Worm (Caenorhabditis elegans) whole organism, L2 larva: ENCODE results near the gene str-66.

Experiments
- C34F6.9 ChIP-seq: fragments of 150-350 bp; optimal IDR thresholded peaks from 2 replicates; lab custom pipeline; 2014; ENCODE audit warnings: missing biosample characterization, missing genetic modification characterization
- F13H6.1 ChIP-seq: sonication (generic microtip); optimal IDR thresholded peaks from 2 replicates; lab custom pipeline; 2016; ENCODE audit warnings: missing genetic modification characterization, missing compliant biosample characterization
- ZK546.5 ChIP-seq: sonication (generic microtip); optimal IDR thresholded peaks from 2 replicates; lab custom pipeline; 2017; ENCODE audit warnings: missing biosample characterization, missing genetic modification characterization
- aly-2 ChIP-seq: fragments of 150-350 bp; optimal IDR thresholded peaks from 2 replicates; lab custom pipeline; 2014; ENCODE audit warnings: missing biosample characterization, missing genetic modification characterization
- blmp-1 ChIP-seq: sonication (generic microtip); optimal IDR thresholded peaks from 2 replicates; lab custom pipeline; 2017; ENCODE audit warnings: missing genetic modification characterization, mild to moderate bottlenecking, missing compliant biosample characterization, antibody characterized with exemption, moderate library complexity; ENCODE audit not compliant: insufficient read depth
- ceh-82 ChIP-seq: fragments of 150-350 bp; optimal IDR thresholded peaks from 2 replicates; lab custom pipeline; 2014; ENCODE audit warnings: missing biosample characterization, missing genetic modification characterization
- crh-2 ChIP-seq: sonication (generic microtip); optimal IDR thresholded peaks from 2 replicates; lab custom pipeline; 2017; ENCODE audit warnings: missing biosample characterization, missing genetic modification characterization
- dmd-4 ChIP-seq: sonication (generic microtip); optimal IDR thresholded peaks from 2 replicates; lab custom pipeline; 2017; ENCODE audit warnings: missing biosample characterization, missing genetic modification characterization
- egl-27 ChIP-seq: sonication (generic microtip); optimal IDR thresholded peaks from 3 replicates; lab custom pipeline; 2017; ENCODE audit warnings: missing biosample characterization, missing genetic modification reagents, missing genetic modification characterization
- elt-1 ChIP-seq: fragments of 150-350 bp; optimal IDR thresholded peaks from 2 replicates; lab custom pipeline; 2014; ENCODE audit warnings: missing biosample characterization, missing genetic modification characterization
- elt-3 ChIP-seq: sonication (generic microtip); optimal IDR thresholded peaks from 2 replicates; lab custom pipeline; 2017; ENCODE audit warnings: missing biosample characterization, missing genetic modification characterization
- gmeb-1 ChIP-seq: fragments of 150-350 bp; optimal IDR thresholded peaks from 2 replicates; lab custom pipeline; 2014; ENCODE audit warnings: missing biosample characterization, missing genetic modification characterization
- lin-11 ChIP-seq: fragments of 150-350 bp; sonication (generic microtip); optimal IDR thresholded peaks from 2 replicates; lab custom pipeline; 2014; ENCODE audit warnings: missing biosample characterization, missing genetic modification characterization, inconsistent platforms, mixed read lengths
- lin-39 ChIP-seq: fragments of 150-350 bp; optimal IDR thresholded peaks from 2 replicates; lab custom pipeline; 2014; ENCODE audit warnings: missing biosample characterization, missing genetic modification reagents, missing genetic modification characterization
- lsy-2 ChIP-seq, 2 experiments: fragments of 150-350 bp in 1 of 2; sonication (generic microtip) in 1 of 2; optimal IDR thresholded peaks; 2 replicates each; lab custom pipeline; 2014 to 2017; ENCODE audit warnings: missing biosample characterization in 2 of 2, missing genetic modification characterization in 2 of 2
- mbf-1 ChIP-seq: sonication (generic microtip); optimal IDR thresholded peaks from 2 replicates; lab custom pipeline; 2017; ENCODE audit warnings: missing biosample characterization, missing genetic modification characterization
- mdl-1 ChIP-seq, 2 experiments: fragments of 150-350 bp in 1 of 2; sonication (generic microtip) in 1 of 2; optimal IDR thresholded peaks; 2 replicates each; lab custom pipeline; 2017; ENCODE audit warnings: missing biosample characterization in 2 of 2, missing genetic modification characterization in 2 of 2
- nhr-10 ChIP-seq: sonication (generic microtip); optimal IDR thresholded peaks from 2 replicates; lab custom pipeline; 2017; ENCODE audit warnings: missing biosample characterization, missing genetic modification characterization
- nhr-11 ChIP-seq: fragments of 150-350 bp; optimal IDR thresholded peaks from 2 replicates; lab custom pipeline; 2014; ENCODE audit warnings: missing biosample characterization, missing genetic modification characterization
- nhr-12 ChIP-seq: fragments of 150-350 bp; optimal IDR thresholded peaks from 2 replicates; lab custom pipeline; 2014; ENCODE audit warnings: missing biosample characterization, missing genetic modification characterization
- nhr-129 ChIP-seq: fragments of 150-350 bp; optimal IDR thresholded peaks from 2 replicates; lab custom pipeline; 2014; ENCODE audit warnings: missing biosample characterization, missing genetic modification characterization
- nhr-21 ChIP-seq: fragments of 150-350 bp; optimal IDR thresholded peaks from 2 replicates; lab custom pipeline; 2014; ENCODE audit warnings: missing biosample characterization, missing genetic modification characterization
- nhr-237 ChIP-seq: fragments of 150-350 bp; optimal IDR thresholded peaks from 2 replicates; lab custom pipeline; 2014; ENCODE audit warnings: missing biosample characterization, missing genetic modification characterization
- nhr-25 ChIP-seq: fragments of 150-350 bp; sonication (generic microtip); optimal IDR thresholded peaks from 3 replicates; lab custom pipeline; 2014; ENCODE audit warnings: missing biosample characterization, missing genetic modification characterization
- nhr-6 ChIP-seq: fragments of 150-350 bp; optimal IDR thresholded peaks from 2 replicates; lab custom pipeline; 2014; ENCODE audit warnings: missing biosample characterization, missing genetic modification characterization
- nhr-77 ChIP-seq: fragments of 150-350 bp; optimal IDR thresholded peaks from 2 replicates; lab custom pipeline; 2014; ENCODE audit warnings: missing biosample characterization, missing genetic modification characterization
- sem-4 ChIP-seq: fragments of 150-350 bp; optimal IDR thresholded peaks from 2 replicates; lab custom pipeline; 2014; ENCODE audit warnings: missing biosample characterization, missing genetic modification reagents, missing genetic modification characterization
- skn-1 ChIP-seq: sonication (generic microtip); optimal IDR thresholded peaks from 2 replicates; lab custom pipeline; 2017; ENCODE audit warnings: missing biosample characterization, missing genetic modification characterization
- sma-9 ChIP-seq, 2 experiments: fragments of 150-350 bp in 1 of 2; sonication (generic microtip) in 1 of 2; optimal IDR thresholded peaks; 2 replicates each; lab custom pipeline; 2014 to 2016; ENCODE audit warnings: missing genetic modification characterization in 2 of 2, mild to moderate bottlenecking in 1 of 2, missing biosample characterization in 1 of 2, missing compliant biosample characterization in 1 of 2, missing genetic modification reagents in 1 of 2, moderate library complexity in 1 of 2
- snpc-4 ChIP-seq: fragments of 150-350 bp; optimal IDR thresholded peaks from 2 replicates; lab custom pipeline; 2014; ENCODE audit warnings: missing biosample characterization, missing genetic modification characterization
- unc-55 ChIP-seq: fragments of 150-350 bp; sonication (generic microtip); optimal IDR thresholded peaks from 3 replicates; lab custom pipeline; 2014; ENCODE audit warnings: missing biosample characterization, missing genetic modification reagents, missing genetic modification characterization
- unc-62 ChIP-seq: fragments of 150-350 bp; optimal IDR thresholded peaks from 2 replicates; lab custom pipeline; 2014; ENCODE audit warnings: missing biosample characterization, missing genetic modification reagents, missing genetic modification characterization
- ztf-11 ChIP-seq: sonication (generic microtip); optimal IDR thresholded peaks from 2 replicates; lab custom pipeline; 2017; ENCODE audit warnings: missing biosample characterization, missing genetic modification characterization

The str-66 gene

ce11 chrV:3104134-3104533, at the start of gene str-66:
Gene str-66, minus strand, starts transcription at chrV:3104234.
- TF ChIP-seq mbf-1 (tag; lab: Kevin White, UChicago): no peak
- TF ChIP-seq nhr-12 (tag; lab: Kevin White, UChicago): no peak
- no peak for TF ChIP-seq ztf-11 (tag; lab: Kevin White, UChicago)
- no peak for TF ChIP-seq nhr-237
- no peak for TF ChIP-seq nhr-25 (tag; lab: Kevin White, UChicago)
- TF ChIP-seq ceh-82 (tag; lab: Kevin White, UChicago): no peak
- TF ChIP-seq C34F6.9: no peak
- TF ChIP-seq snpc-4: no peak
- TF ChIP-seq blmp-1 (tag; lab: Kevin White, UChicago): no peak
- no peak for TF ChIP-seq sma-9 (GFP tag; optimal IDR thresholded peaks at IDR 0.05; lab: Kevin White, UChicago)
- TF ChIP-seq sma-9 (tag; optimal IDR thresholded peaks at IDR 0.05; lab: Kevin White, UChicago): no peak
- TF ChIP-seq lin-39 (tag; lab: Kevin White, UChicago): no peak
- TF ChIP-seq F13H6.1 (tag; lab: Kevin White, UChicago): no peak
- no peak for TF ChIP-seq ZK546.5 (tag; lab: Kevin White, UChicago)
- no peak for TF ChIP-seq mdl-1 (tag; optimal IDR thresholded peaks at IDR 0.05; lab: Kevin White, UChicago)
- no peak for TF ChIP-seq nhr-21 (tag; lab: Kevin White, UChicago)
- no peak for TF ChIP-seq sem-4
- no peak for TF ChIP-seq nhr-11
- no peak for TF ChIP-seq nhr-6 (tag; lab: Kevin White, UChicago)
- no peak for TF ChIP-seq nhr-77
- TF ChIP-seq lsy-2 (tag; optimal IDR thresholded peaks at IDR 0.05; lab: Kevin White, UChicago): no peak

- TF ChIP-seq nhr-237: no peak
- TF ChIP-seq C34F6.9: no peak
- no peak for TF ChIP-seq nhr-77
- TF ChIP-seq ZK546.5 (tag; lab: Kevin White, UChicago): no peak
- no peak for TF ChIP-seq mbf-1 (tag; lab: Kevin White, UChicago)
- no peak for TF ChIP-seq nhr-11
- no peak for TF ChIP-seq nhr-129 (tag; lab: Kevin White, UChicago)
- TF ChIP-seq sem-4: no peak
- TF ChIP-seq lsy-2 (tag; optimal IDR thresholded peaks at IDR 0.05; lab: Kevin White, UChicago): no peak
- TF ChIP-seq unc-55 (GFP tag; lab: Kevin White, UChicago): no peak
- TF ChIP-seq F13H6.1 (tag; lab: Kevin White, UChicago): no peak
- TF ChIP-seq elt-1: no peak
Measured at ce11 chrV:3151862-3152261, 47.8 kb upstream of the str-66 start, which contains the start of gene srab-6. Gene srab-6, minus strand, starts transcription at chrV:3151962.

- TF ChIP-seq nhr-237 (no peak), nhr-10 (tag; lab: Kevin White, UChicago) (no peak), mdl-1 (tag; optimal IDR thresholded peaks at IDR 0.05; lab: Kevin White, UChicago) (no peak), unc-62 (no peak), snpc-4 (no peak), nhr-77 (no peak)
- TF ChIP-seq, all 48 proteins: peak for 0
Measured at ce11 chrV:3149910-3150428, 45.9 kb upstream of the str-66 start.

ce11 chrV:3146932-3147331, 42.9 kb upstream of the str-66 start, which contains the start of gene srab-11:
Gene srab-11, minus strand, starts transcription at chrV:3147032.
- TF ChIP-seq sma-9 (GFP tag; optimal IDR thresholded peaks at IDR 0.05; lab: Kevin White, UChicago): no peak
- TF ChIP-seq sma-9 (tag; optimal IDR thresholded peaks at IDR 0.05; lab: Kevin White, UChicago): no peak
- TF ChIP-seq crh-2 (tag; lab: Kevin White, UChicago): no peak
- TF ChIP-seq lin-39 (tag; lab: Kevin White, UChicago): no peak
- TF ChIP-seq elt-3 (tag; lab: Kevin White, UChicago): no peak
- no peak for TF ChIP-seq dmd-4 (tag; lab: Kevin White, UChicago)
- no peak for TF ChIP-seq nhr-11
- TF ChIP-seq sem-4: no peak
- TF ChIP-seq skn-1 (tag; lab: Kevin White, UChicago): no peak

DNA sequence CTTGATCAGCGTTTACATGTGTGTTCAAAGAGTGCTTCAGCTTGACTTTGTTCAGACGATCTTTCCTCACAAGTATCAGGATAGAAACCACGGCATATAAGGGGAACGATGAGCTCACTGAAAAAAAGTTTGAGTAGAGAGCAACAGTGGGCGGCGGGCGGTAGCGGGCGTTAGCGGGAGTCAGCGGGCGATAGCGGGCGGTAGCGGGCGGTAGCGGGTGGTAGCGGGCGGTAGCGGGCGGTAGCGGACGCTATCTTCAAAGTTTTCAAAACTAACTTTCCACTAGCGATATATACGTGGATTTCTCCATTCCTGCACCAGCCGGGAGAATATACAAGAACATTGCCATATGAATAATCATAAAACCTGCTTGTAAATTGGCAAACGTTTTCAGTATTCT, 41.2 kb upstream of the str-66 start:
- TF ChIP-seq ztf-11 (tag; lab: Kevin White, UChicago) (no peak), snpc-4 (no peak), nhr-12 (tag; lab: Kevin White, UChicago) (no peak), sma-9 (GFP tag; optimal IDR thresholded peaks at IDR 0.05; lab: Kevin White, UChicago) (no peak), sma-9 (tag; optimal IDR thresholded peaks at IDR 0.05; lab: Kevin White, UChicago) (no peak), ZK546.5 (tag; lab: Kevin White, UChicago) (no peak), elt-1 (no peak), nhr-77 (no peak), elt-3 (tag; lab: Kevin White, UChicago) (no peak), nhr-10 (tag; lab: Kevin White, UChicago) (no peak), lin-39 (tag; lab: Kevin White, UChicago) (no peak), mbf-1 (tag; lab: Kevin White, UChicago) (no peak), lin-11 (tag; lab: Kevin White, UChicago) (no peak), dmd-4 (tag; lab: Kevin White, UChicago) (no peak), aly-2 (tag; lab: Kevin White, UChicago) (no peak), C34F6.9 (no peak), egl-27 (no peak), lsy-2 (tag; optimal IDR thresholded peaks at IDR 0.05; lab: Kevin White, UChicago) (no peak), gmeb-1 (tag; lab: Kevin White, UChicago) (no peak)
- TF ChIP-seq, all 48 proteins: peak for 0
